Worm (Caenorhabditis elegans): Measurements from ENCODE around the gene gpa-17.
A peak's percentile ranks its signal among the peaks of the same experiment; 100 is the strongest.

The gpa-17 gene

DNA sequence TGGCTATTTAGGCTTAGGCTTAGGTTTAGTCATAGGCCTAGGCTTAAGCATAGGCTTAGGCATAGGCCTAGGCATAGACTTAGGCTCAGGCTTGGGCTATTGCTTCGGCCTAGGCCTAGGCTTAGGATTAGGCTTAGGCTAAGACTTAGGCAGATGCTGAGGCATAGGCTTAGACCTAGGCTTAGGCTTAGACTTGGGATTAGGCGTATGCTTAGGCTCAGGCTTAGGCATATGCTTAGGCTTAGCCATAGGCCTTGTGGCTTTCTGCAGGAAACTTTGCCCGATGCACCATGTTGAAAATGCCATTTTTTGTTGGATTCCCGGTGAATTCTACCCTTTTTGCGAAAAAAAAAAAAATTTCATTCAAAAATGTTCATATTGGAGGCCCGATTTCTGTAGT lies 8.4 kb upstream of the gpa-17 start:
- TF ChIP-seq nhr-76 (tag; optimal IDR thresholded peaks at IDR 0.05), result no peak

DNA sequence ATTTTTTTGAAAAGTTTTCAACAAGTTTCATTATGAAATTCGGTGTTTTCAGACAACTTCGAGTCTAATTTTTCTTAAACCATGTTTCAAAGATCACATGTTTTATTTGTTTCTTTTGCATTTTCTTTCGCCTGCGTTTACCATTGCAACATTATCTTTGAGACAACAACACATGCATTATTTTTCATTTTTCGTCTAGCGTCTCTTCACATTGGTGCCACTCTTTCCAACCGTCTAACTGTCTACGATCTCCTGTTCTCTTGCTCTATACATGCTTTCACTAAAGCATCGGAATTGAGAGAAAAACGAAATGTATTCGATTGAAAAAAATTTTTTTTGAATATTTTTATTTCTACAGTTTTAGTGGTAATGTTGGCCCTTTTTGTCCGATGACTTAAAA lies 7.8 kb upstream of the gpa-17 start:
- peak; percentile 5 for TF ChIP-seq mep-1 (tag; optimal IDR thresholded peaks at IDR 0.05)
- TF ChIP-seq hlh-1 (tag; optimal IDR thresholded peaks at IDR 0.05), result peak; percentile 46
- TF ChIP-seq elt-3 (tag; optimal IDR thresholded peaks at IDR 0.05), result no peak
- TF ChIP-seq drap-1 (GFP tag; optimal IDR thresholded peaks at IDR 0.05), result no peak
- TF ChIP-seq ces-1 (GFP tag; optimal IDR thresholded peaks at IDR 0.05), result peak; percentile 55
- peak; percentile 22 for TF ChIP-seq mab-5 (tag; optimal IDR thresholded peaks at IDR 0.05)

DNA sequence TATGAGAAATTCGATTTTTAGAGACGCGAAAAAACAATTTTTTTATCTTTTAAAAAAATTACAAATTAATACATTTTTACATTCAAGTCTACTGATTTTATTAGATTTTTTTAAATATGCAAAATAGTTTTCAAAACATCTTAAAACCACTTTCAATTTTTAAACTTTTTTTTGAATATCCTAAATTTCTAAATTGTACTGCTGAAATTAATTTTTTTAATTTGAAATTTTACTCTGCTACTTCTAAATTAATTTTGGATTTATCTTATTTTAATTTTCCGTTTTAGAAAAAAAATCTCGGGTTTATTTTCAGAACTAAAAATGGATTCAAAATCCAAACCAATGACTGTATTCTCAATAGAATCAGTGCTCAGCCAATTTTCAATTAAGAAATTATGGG lies 7.4 kb upstream of the gpa-17 start, which contains the start of gene Y71H2B.8:
Y71H2B.8 (plus strand) TSS at position 301 of the 400 bp plus-strand sequence.
- TF ChIP-seq nhr-2 (tag; optimal IDR thresholded peaks at IDR 0.05) (no peak), zip-8 (tag; optimal IDR thresholded peaks at IDR 0.05) (no peak), bed-3 (GFP tag; optimal IDR thresholded peaks at IDR 0.05) (no peak), drap-1 (GFP tag; optimal IDR thresholded peaks at IDR 0.05) (no peak), flh-1 (GFP tag; optimal IDR thresholded peaks at IDR 0.05) (no peak), M03D4.4 (tag; optimal IDR thresholded peaks at IDR 0.05) (no peak), lsy-2 (tag; optimal IDR thresholded peaks at IDR 0.05) (no peak), mab-5 (tag; optimal IDR thresholded peaks at IDR 0.05) (no peak), sptf-1 (tag; optimal IDR thresholded peaks at IDR 0.05) (no peak), ztf-11 (tag; optimal IDR thresholded peaks at IDR 0.05) (no peak), lin-13 (tag; optimal IDR thresholded peaks at IDR 0.05) (no peak), ceh-43 (GFP tag; optimal IDR thresholded peaks at IDR 0.05) (no peak), blmp-1 (tag; optimal IDR thresholded peaks at IDR 0.05) (no peak), unc-39 (tag; optimal IDR thresholded peaks at IDR 0.05) (no peak), ces-1 (GFP tag; optimal IDR thresholded peaks at IDR 0.05) (no peak), mep-1 (tag; optimal IDR thresholded peaks at IDR 0.05) (no peak)

DNA sequence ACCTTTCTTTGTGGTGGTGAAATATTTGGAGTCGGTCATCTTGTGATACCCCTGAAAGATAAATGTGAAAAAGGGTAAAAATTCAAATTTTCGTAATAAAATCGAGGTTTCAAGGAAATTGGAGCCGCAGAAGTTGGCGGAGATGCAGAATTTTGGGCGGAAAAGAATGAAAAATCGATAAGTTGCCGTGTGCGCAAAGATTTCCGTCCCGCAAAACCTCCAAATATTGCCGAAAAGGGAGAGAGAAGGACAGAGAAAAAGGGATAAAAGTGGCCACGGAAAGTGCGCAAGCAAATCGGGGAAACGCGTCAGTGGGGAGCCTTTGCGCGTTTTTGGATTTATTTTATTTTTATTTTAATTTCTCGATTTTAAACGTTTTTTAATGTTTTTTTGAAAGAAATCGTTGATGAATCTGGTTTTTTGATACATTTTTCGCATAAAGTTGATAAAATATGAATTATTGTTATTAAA lies 10.7 kb downstream of the gpa-17 start, which contains the start of gene apb-1:
apb-1 (minus strand) TSS at position 51 of the 471 bp plus-strand sequence.
- TF ChIP-seq cnd-1 (tag; optimal IDR thresholded peaks at IDR 0.05), result peak; percentile 56
- peak; percentile 32 for TF ChIP-seq unc-62 (GFP tag; optimal IDR thresholded peaks at IDR 0.05)
- TF ChIP-seq ceh-39 (tag; optimal IDR thresholded peaks at IDR 0.05), result peak; percentile 66
- TF ChIP-seq zip-8 (tag; optimal IDR thresholded peaks at IDR 0.05), result no peak
- TF ChIP-seq sem-2 (GFP tag; optimal IDR thresholded peaks at IDR 0.05), result no peak
- peak; percentile 64 for TF ChIP-seq mab-5 (tag; optimal IDR thresholded peaks at IDR 0.05)
- TF ChIP-seq lin-13 (tag; optimal IDR thresholded peaks at IDR 0.05), result peak; percentile 93
- peak; percentile 90 for TF ChIP-seq sptf-1 (tag; optimal IDR thresholded peaks at IDR 0.05)
- no peak for TF ChIP-seq elt-1 (tag; optimal IDR thresholded peaks at IDR 0.05; ENCODE audit: borderline replicate concordance, insufficient read depth)
- TF ChIP-seq ztf-11 (tag; optimal IDR thresholded peaks at IDR 0.05), result peak; percentile 51
- TF ChIP-seq drap-1 (GFP tag; optimal IDR thresholded peaks at IDR 0.05), result no peak
- peak; percentile 10 for TF ChIP-seq hlh-1 (tag; optimal IDR thresholded peaks at IDR 0.05)
- no peak for TF ChIP-seq unc-39 (tag; optimal IDR thresholded peaks at IDR 0.05)
- no peak for TF ChIP-seq ceh-83 (GFP tag; optimal IDR thresholded peaks at IDR 0.05)
- TF ChIP-seq nhr-12 (tag; optimal IDR thresholded peaks at IDR 0.05), result no peak
- TF ChIP-seq snpc-4 (tag; optimal IDR thresholded peaks at IDR 0.05), result no peak
- TF ChIP-seq nhr-237 (tag; optimal IDR thresholded peaks at IDR 0.05), result peak; percentile 73
- peak; percentile 87 for TF ChIP-seq mep-1 (tag; optimal IDR thresholded peaks at IDR 0.05)
- no peak for TF ChIP-seq elt-3 (tag; optimal IDR thresholded peaks at IDR 0.05)
- TF ChIP-seq bed-3 (GFP tag; optimal IDR thresholded peaks at IDR 0.05), result peak; percentile 3
- TF ChIP-seq tbx-8 (GFP tag; optimal IDR thresholded peaks at IDR 0.05), result no peak
- TF ChIP-seq ceh-43 (GFP tag; optimal IDR thresholded peaks at IDR 0.05), result no peak
- peak; percentile 89 for TF ChIP-seq ces-1 (GFP tag; optimal IDR thresholded peaks at IDR 0.05)
- TF ChIP-seq ham-2 (GFP tag; optimal IDR thresholded peaks at IDR 0.05), result no peak
- TF ChIP-seq blmp-1 (tag; optimal IDR thresholded peaks at IDR 0.05), result no peak
- TF ChIP-seq lin-32 (GFP tag; optimal IDR thresholded peaks at IDR 0.05), result peak; percentile 5
- no peak for TF ChIP-seq nhr-2 (tag; optimal IDR thresholded peaks at IDR 0.05)
- TF ChIP-seq pha-4 (tag; optimal IDR thresholded peaks at IDR 0.05), result peak; percentile 91
- TF ChIP-seq flh-1 (GFP tag; optimal IDR thresholded peaks at IDR 0.05), result no peak
- TF ChIP-seq unc-120 (tag; optimal IDR thresholded peaks at IDR 0.05; ENCODE audit: poor library complexity, severe bottlenecking), result peak; percentile 94
- TF ChIP-seq nhr-76 (tag; optimal IDR thresholded peaks at IDR 0.05), result no peak
- TF ChIP-seq nhr-28 (tag; optimal IDR thresholded peaks at IDR 0.05), result no peak
- peak; percentile 58 for TF ChIP-seq M03D4.4 (tag; optimal IDR thresholded peaks at IDR 0.05)
- peak; percentile 87 for TF ChIP-seq lsy-2 (tag; optimal IDR thresholded peaks at IDR 0.05)
- peak; percentile 78 for TF ChIP-seq mls-2 (tag; optimal IDR thresholded peaks at IDR 0.05)

All from whole organism, mixed stage, embryonic.